Fruit fly (Drosophila melanogaster) whole organism, embryonic: ENCODE measurements around the gene mad2.
A peak's percentile ranks its signal among the peaks of the same experiment; 100 is the strongest.

Source experiments
- ATbp ChIP-seq: fragments of 200-800 bp; sonication (Bioruptor generic); optimal IDR thresholded peaks from 2 replicates; lab custom pipeline; 2017; ENCODE audit warnings: missing biosample characterization, mild to moderate bottlenecking, missing genetic modification characterization, missing genetic modification reagents
- Ada2b ChIP-seq: fragments of 200-800 bp; sonication (Bioruptor generic); IDR thresholded peaks from 2 replicates; pipeline ENCODE4 v1.3.6; 2022; ENCODE audit warnings: missing biosample characterization, missing genetic modification characterization
- Adf1 ChIP-seq: fragments of 200-800 bp; sonication (Bioruptor generic); IDR thresholded peaks from 2 replicates; pipeline ENCODE4 v1.3.6; 2022; ENCODE audit warnings: missing biosample characterization, missing genetic modification characterization
- Atf-2 ChIP-seq: fragments of 200-800 bp; sonication (Bioruptor generic); optimal IDR thresholded peaks from 2 replicates; lab custom pipeline; 2016; ENCODE audit warnings: missing biosample characterization, missing genetic modification characterization
- CG1024 ChIP-seq: fragments of 200-800 bp; sonication (Bioruptor generic); IDR thresholded peaks from 2 replicates; pipeline ENCODE4 v1.3.6; 2022; ENCODE audit warnings: missing biosample characterization, missing genetic modification characterization
- CG10654 ChIP-seq: fragments of 200-800 bp; sonication (Bioruptor generic); optimal IDR thresholded peaks from 2 replicates; lab custom pipeline; 2016; ENCODE audit warnings: missing biosample characterization, missing genetic modification characterization
- CG11723 ChIP-seq: fragments of 200-800 bp; sonication (Bioruptor generic); optimal IDR thresholded peaks from 2 replicates; lab custom pipeline; 2017; ENCODE audit warnings: missing biosample characterization, mild to moderate bottlenecking, missing genetic modification characterization
- CG12769 ChIP-seq: fragments of 200-800 bp; sonication (Bioruptor generic); optimal IDR thresholded peaks from 2 replicates; lab custom pipeline; 2019; ENCODE audit warnings: missing biosample characterization, mild to moderate bottlenecking, missing genetic modification characterization, moderate library complexity
- CG13287 ChIP-seq: fragments of 200-800 bp; sonication (Bioruptor generic); IDR thresholded peaks from 2 replicates; pipeline ENCODE4 v1.3.6; 2022; ENCODE audit warnings: missing biosample characterization, missing genetic modification characterization; ENCODE audit not compliant: partially characterized antibody
- CG15696 ChIP-seq: fragments of 200-800 bp; sonication (Bioruptor generic); optimal IDR thresholded peaks from 2 replicates; lab custom pipeline; 2019; ENCODE audit warnings: missing biosample characterization, mild to moderate bottlenecking, missing genetic modification characterization, moderate library complexity
- CG16813 ChIP-seq: fragments of 200-800 bp; sonication (Bioruptor generic); IDR thresholded peaks from 3 replicates; pipeline ENCODE4 v1.3.6; 2022; ENCODE audit warnings: missing biosample characterization, missing genetic modification characterization; ENCODE audit not compliant: partially characterized antibody
- CG17385 ChIP-seq: fragments of 200-800 bp; sonication (Bioruptor generic); optimal IDR thresholded peaks from 3 replicates; lab custom pipeline; 2018; ENCODE audit warnings: missing biosample characterization, mild to moderate bottlenecking, missing genetic modification characterization
- CG17612 ChIP-seq: fragments of 200-800 bp; sonication (Bioruptor generic); IDR thresholded peaks from 2 replicates; pipeline ENCODE4 v1.3.6; 2022; ENCODE audit warnings: missing biosample characterization, missing genetic modification characterization
- CG31441 ChIP-seq: fragments of 200-800 bp; sonication (Bioruptor generic); IDR thresholded peaks from 2 replicates; pipeline ENCODE4 v1.3.6; 2022; ENCODE audit warnings: missing biosample characterization, missing genetic modification characterization
- CG33557 ChIP-seq: fragments of 200-800 bp; sonication (Bioruptor generic); optimal IDR thresholded peaks from 2 replicates; lab custom pipeline; 2019; ENCODE audit warnings: missing biosample characterization, mild to moderate bottlenecking, missing genetic modification characterization, moderate library complexity
- CG3995 ChIP-seq: fragments of 200-800 bp; sonication (Bioruptor generic); optimal IDR thresholded peaks from 3 replicates; lab custom pipeline; 2016; ENCODE audit warnings: missing biosample characterization, missing genetic modification characterization
- CG4820 ChIP-seq: fragments of 200-800 bp; sonication (Bioruptor generic); optimal IDR thresholded peaks from 3 replicates; lab custom pipeline; 2016; ENCODE audit warnings: missing biosample characterization, missing genetic modification characterization
- CG6254 ChIP-seq: fragments of 200-800 bp; sonication (Bioruptor generic); optimal IDR thresholded peaks from 3 replicates; lab custom pipeline; 2017; ENCODE audit warnings: mild to moderate bottlenecking, missing biosample characterization, missing genetic modification reagents, missing genetic modification characterization
- CG6654 ChIP-seq: fragments of 200-800 bp; sonication (Bioruptor generic); optimal IDR thresholded peaks from 2 replicates; lab custom pipeline; 2017; ENCODE audit warnings: missing biosample characterization, mild to moderate bottlenecking, missing genetic modification characterization
- CG8478 ChIP-seq: fragments of >200 bp; optimal IDR thresholded peaks from 2 replicates; lab custom pipeline; 2018
- CG9727 ChIP-seq: fragments of 200-800 bp; sonication (Bioruptor generic); optimal IDR thresholded peaks from 3 replicates; lab custom pipeline; 2017; ENCODE audit warnings: missing biosample characterization, mild to moderate bottlenecking, missing genetic modification characterization
- Dek ChIP-seq: fragments of 200-800 bp; sonication (Bioruptor generic); optimal IDR thresholded peaks from 3 replicates; lab custom pipeline; 2019; ENCODE audit warnings: missing biosample characterization, mild to moderate bottlenecking, missing genetic modification characterization, moderate library complexity
- Dip3 ChIP-seq: fragments of 200-800 bp; sonication (Bioruptor generic); optimal IDR thresholded peaks from 3 replicates; lab custom pipeline; 2016; ENCODE audit warnings: missing biosample characterization, missing genetic modification characterization
- Dll ChIP-seq: fragments of 200-800 bp; sonication (Bioruptor generic); IDR thresholded peaks from 4 replicates; pipeline ENCODE4 v1.3.6; 2022; ENCODE audit warnings: missing biosample characterization, missing genetic modification characterization; ENCODE audit not compliant: partially characterized antibody
- E2f1 ChIP-seq: fragments of 200-800 bp; sonication (Bioruptor generic); IDR thresholded peaks from 2 replicates; pipeline ENCODE4 v1.3.6; 2022; ENCODE audit warnings: missing biosample characterization, missing genetic modification characterization
- H2.0 ChIP-seq: fragments of 200-800 bp; sonication (Bioruptor generic); IDR thresholded peaks from 2 replicates; pipeline ENCODE4 v1.3.6; 2022; ENCODE audit warnings: missing biosample characterization, missing genetic modification characterization
- Hr51 ChIP-seq, 2 experiments: fragments of 200-800 bp; sonication (Bioruptor generic); optimal IDR thresholded peaks; 2 replicates in 1 of 2; 3 replicates in 1 of 2; lab custom pipeline; 2016 to 2018; ENCODE audit warnings: missing biosample characterization in 2 of 2, missing genetic modification characterization in 2 of 2, mild to moderate bottlenecking in 1 of 2, moderate library complexity in 1 of 2
- Lhr ChIP-seq: fragments of 200-800 bp; sonication (Bioruptor generic); optimal IDR thresholded peaks from 3 replicates; lab custom pipeline; 2017; ENCODE audit warnings: mild to moderate bottlenecking, missing biosample characterization, missing genetic modification reagents, missing genetic modification characterization
- Optix ChIP-seq: fragments of 200-800 bp; sonication (Bioruptor generic); IDR thresholded peaks from 3 replicates; pipeline ENCODE4 v1.3.6; 2022; ENCODE audit warnings: missing biosample characterization, missing genetic modification characterization
- Pdp1 ChIP-seq, 2 experiments: fragments of 200-800 bp; sonication (Bioruptor generic); optimal IDR thresholded peaks; 3 replicates each; lab custom pipeline; 2016; ENCODE audit warnings: missing biosample characterization in 2 of 2, missing genetic modification characterization in 2 of 2, mild to moderate bottlenecking in 1 of 2, moderate library complexity in 1 of 2
- Spps ChIP-seq: fragments of 200-800 bp; sonication (Bioruptor generic); optimal IDR thresholded peaks from 2 replicates; lab custom pipeline; 2018; ENCODE audit warnings: missing biosample characterization, mild to moderate bottlenecking, missing genetic modification characterization
- Usf ChIP-seq: fragments of 200-800 bp; sonication (Bioruptor generic); optimal IDR thresholded peaks from 2 replicates; lab custom pipeline; 2017; ENCODE audit warnings: missing genotype, missing biosample characterization, missing genetic modification characterization
- aop ChIP-seq: fragments of 200-800 bp; sonication (Bioruptor generic); IDR thresholded peaks from 2 replicates; pipeline ENCODE4 v1.3.6; 2022; ENCODE audit warnings: missing biosample characterization, missing genetic modification characterization
- bab2 ChIP-seq: fragments of 200-800 bp; sonication (Bioruptor generic); optimal IDR thresholded peaks from 2 replicates; lab custom pipeline; 2016; ENCODE audit warnings: missing biosample characterization, missing genetic modification characterization
- cg ChIP-seq: fragments of 200-800 bp; sonication (Bioruptor generic); optimal IDR thresholded peaks from 3 replicates; lab custom pipeline; 2019; ENCODE audit warnings: missing biosample characterization, mild to moderate bottlenecking, missing genetic modification characterization, moderate library complexity
- chif ChIP-seq, 2 experiments: fragments of 200-800 bp; sonication (Bioruptor generic); optimal IDR thresholded peaks; 3 replicates each; lab custom pipeline; 2016; ENCODE audit warnings: missing biosample characterization in 2 of 2, missing genetic modification characterization in 2 of 2
- dati ChIP-seq: fragments of 200-800 bp; sonication (Bioruptor generic); IDR thresholded peaks from 2 replicates; pipeline ENCODE4 v1.3.6; 2022; ENCODE audit warnings: missing biosample characterization, missing genetic modification characterization
- dmrt99B ChIP-seq: fragments of 200-800 bp; sonication (Bioruptor generic); optimal IDR thresholded peaks from 2 replicates; lab custom pipeline; 2018; ENCODE audit warnings: missing biosample characterization, mild to moderate bottlenecking, missing genetic modification characterization, moderate library complexity
- dysf ChIP-seq: fragments of 200-800 bp; sonication (Bioruptor generic); IDR thresholded peaks from 3 replicates; pipeline ENCODE4 v1.3.6; 2022; ENCODE audit warnings: missing biosample characterization, missing genetic modification characterization
- fd3F ChIP-seq: fragments of 200-800 bp; sonication (Bioruptor generic); optimal IDR thresholded peaks from 2 replicates; lab custom pipeline; 2018; ENCODE audit warnings: missing biosample characterization, mild to moderate bottlenecking, missing genetic modification characterization, moderate library complexity
- gce ChIP-seq: fragments of 200-800 bp; sonication (Bioruptor generic); IDR thresholded peaks from 3 replicates; pipeline ENCODE4 v1.3.6; 2022; ENCODE audit warnings: missing biosample characterization, missing genetic modification characterization
- gsb-n ChIP-seq: fragments of 200-800 bp; sonication (Bioruptor generic); optimal IDR thresholded peaks from 3 replicates; lab custom pipeline; 2018; ENCODE audit warnings: missing biosample characterization, mild to moderate bottlenecking, missing genetic modification characterization
- kah ChIP-seq: fragments of 200-800 bp; sonication (Bioruptor generic); optimal IDR thresholded peaks from 2 replicates; lab custom pipeline; 2018; ENCODE audit warnings: missing biosample characterization, mild to moderate bottlenecking, missing genetic modification characterization
- klu ChIP-seq: fragments of 200-800 bp; sonication (Bioruptor generic); IDR thresholded peaks from 2 replicates; pipeline ENCODE4 v1.3.6; 2022; ENCODE audit warnings: missing biosample characterization, missing genetic modification characterization
- schlank ChIP-seq: fragments of 200-800 bp; sonication (Bioruptor generic); optimal IDR thresholded peaks from 2 replicates; lab custom pipeline; 2018; ENCODE audit warnings: missing biosample characterization, mild to moderate bottlenecking, missing genetic modification characterization
- sens-2 ChIP-seq: fragments of 200-800 bp; sonication (Bioruptor generic); IDR thresholded peaks from 2 replicates; pipeline ENCODE4 v1.3.6; 2022; ENCODE audit warnings: missing biosample characterization, missing genetic modification characterization
- ssp ChIP-seq: fragments of 200-800 bp; sonication (Bioruptor generic); IDR thresholded peaks from 2 replicates; pipeline ENCODE4 v1.3.6; 2022; ENCODE audit warnings: missing biosample characterization, missing genetic modification characterization
- stc ChIP-seq: fragments of 200-800 bp; sonication (Bioruptor generic); IDR thresholded peaks from 2 replicates; pipeline ENCODE4 v1.3.6; 2022; ENCODE audit warnings: missing biosample characterization, missing genetic modification characterization
- vnd ChIP-seq: fragments of 200-800 bp; sonication (Bioruptor generic); IDR thresholded peaks from 3 replicates; pipeline ENCODE4 v1.3.6; 2022; ENCODE audit warnings: missing biosample characterization, missing genetic modification characterization; ENCODE audit not compliant: partially characterized antibody

mad2 gene

DNA sequence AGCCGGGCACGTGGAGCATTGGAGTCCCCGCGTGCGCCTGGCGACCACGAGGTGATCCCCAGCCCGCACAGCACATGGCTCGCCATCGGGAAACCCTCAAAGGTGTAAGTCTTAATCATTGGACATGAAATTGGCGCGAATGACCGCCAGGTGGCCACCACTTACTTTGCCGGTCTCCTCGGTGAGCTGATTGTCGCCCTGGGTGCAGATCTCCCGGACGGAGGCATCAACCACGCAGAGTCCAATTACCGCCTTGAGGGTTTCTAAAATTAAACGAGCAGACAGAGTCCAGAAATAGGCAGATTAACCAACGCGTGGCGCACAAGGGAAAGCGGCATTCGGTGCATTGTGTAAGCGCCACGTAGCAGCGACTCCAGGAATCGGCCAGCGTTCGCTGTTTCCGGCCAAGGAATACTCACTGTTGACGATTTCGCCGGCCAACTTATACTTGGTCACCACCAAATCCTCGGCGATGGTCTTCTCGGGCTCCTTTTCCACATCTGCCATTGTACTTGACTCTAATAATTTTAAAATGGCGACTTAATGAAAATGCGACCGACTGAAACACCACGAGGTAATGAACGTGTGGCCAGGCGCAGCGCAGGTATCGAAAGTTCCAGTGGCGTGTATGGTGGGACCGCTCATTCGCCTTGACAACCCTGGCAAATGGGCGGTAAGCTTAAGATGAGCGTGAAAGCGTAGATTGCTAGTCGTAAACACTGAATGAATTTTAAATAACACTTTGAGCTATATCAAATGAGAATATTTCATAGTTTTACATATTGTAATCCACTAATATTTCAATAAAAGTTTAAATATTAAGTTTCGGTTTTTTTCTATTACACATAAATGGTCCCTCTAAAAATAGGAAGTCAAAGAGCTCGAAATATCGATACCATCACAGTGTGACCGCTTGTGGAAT lies 47.7 kb downstream of the mad2 start, which contains the start of gene CG10576 (continued):
- TF ChIP-seq Hr51 (GFP tag; optimal IDR thresholded peaks at IDR 0.05; lab: Kevin White, UChicago): no peak
- no peak for TF ChIP-seq CG4820
- no peak for TF ChIP-seq vnd
- no peak for TF ChIP-seq ssp
- TF ChIP-seq CG6654 (GFP tag; lab: Kevin White, UChicago): no peak
- TF ChIP-seq klu (GFP tag; lab: Robert Waterston, UW): no peak
- TF ChIP-seq CG17612 (GFP tag; lab: Robert Waterston, UW): no peak
- TF ChIP-seq dysf (GFP tag; lab: Robert Waterston, UW): no peak
- no peak for TF ChIP-seq Adf1
- TF ChIP-seq Ada2b: no peak
- no peak for TF ChIP-seq schlank
- peak in 1 of 2 experiments; percentile 95 for TF ChIP-seq Pdp1 (GFP tag; optimal IDR thresholded peaks at IDR 0.05; lab: Kevin White, UChicago)
- TF ChIP-seq CG13287: peak; percentile 74
- TF ChIP-seq kah (GFP tag; lab: Kevin White, UChicago): no peak
- TF ChIP-seq CG16813 (GFP tag; lab: Robert Waterston, UW): peak; percentile 60
- no peak for TF ChIP-seq CG10654 (GFP tag; lab: Kevin White, UChicago)
- no peak for TF ChIP-seq dmrt99B (tag; lab: Kevin White, UChicago)
- TF ChIP-seq CG1024 (GFP tag; lab: Robert Waterston, UW): no peak
- peak; percentile 13 for TF ChIP-seq CG33557 (GFP tag; lab: Kevin White, UChicago)
- TF ChIP-seq bab2: no peak
- no peak for TF ChIP-seq Atf-2 (GFP tag; lab: Kevin White, UChicago)
- no peak for TF ChIP-seq CG31441 (GFP tag; lab: Robert Waterston, UW)
- TF ChIP-seq CG11723 (GFP tag; lab: Kevin White, UChicago): no peak
- TF ChIP-seq CG6254: no peak
- TF ChIP-seq fd3F: no peak
- no peak for TF ChIP-seq ATbp (GFP tag; lab: Kevin White, UChicago)
- no peak for TF ChIP-seq H2.0
- no peak for TF ChIP-seq CG8478 (lab: Kevin White, UChicago)
- no peak for TF ChIP-seq CG12769 (tag; lab: Kevin White, UChicago)
- no peak for TF ChIP-seq dati (GFP tag; lab: Robert Waterston, UW)
- TF ChIP-seq cg (GFP tag; lab: Kevin White, UChicago): no peak
- no peak for TF ChIP-seq gce (GFP tag; lab: Robert Waterston, UW)
- no peak for TF ChIP-seq sens-2 (GFP tag; lab: Robert Waterston, UW)
- TF ChIP-seq CG3995 (GFP tag; lab: Kevin White, UChicago): peak; percentile 17
- no peak for TF ChIP-seq E2f1 (GFP tag; lab: Robert Waterston, UW)
- no peak for TF ChIP-seq aop (GFP tag; lab: Robert Waterston, UW)
- TF ChIP-seq chif (GFP tag; optimal IDR thresholded peaks at IDR 0.05; lab: Kevin White, UChicago): no peak
- no peak for TF ChIP-seq Dip3 (GFP tag; lab: Kevin White, UChicago)
- peak; percentile 22 for TF ChIP-seq CG9727
- no peak for TF ChIP-seq Spps (tag; lab: Kevin White, UChicago)
- TF ChIP-seq Lhr (GFP tag; lab: Kevin White, UChicago): no peak
- no peak for TF ChIP-seq Usf (GFP tag; lab: Kevin White, UChicago)
- TF ChIP-seq Dll (GFP tag; lab: Robert Waterston, UW): peak; percentile 73
- no peak for TF ChIP-seq CG15696 (tag; lab: Kevin White, UChicago)
- no peak for TF ChIP-seq Dek
- no peak for TF ChIP-seq CG17385 (GFP tag; lab: Kevin White, UChicago)
- no peak for TF ChIP-seq gsb-n (tag; lab: Kevin White, UChicago)
- TF ChIP-seq Optix: no peak
- TF ChIP-seq stc (GFP tag; lab: Robert Waterston, UW): peak; percentile 31; the same call in 1 of the 2 replicates
